Worm (Caenorhabditis elegans) whole organism, late embryonic: ENCODE results near the gene sym-4.

Experiments
- C08G9.2 ChIP-seq: sonication (generic microtip); optimal IDR thresholded peaks from 2 replicates; lab custom pipeline; 2016; ENCODE audit warnings: mild to moderate bottlenecking, missing genetic modification characterization, moderate library complexity, missing compliant biosample characterization
- C38D4.7 ChIP-seq: fragments of 200-800 bp; sonication (Bioruptor generic); optimal IDR thresholded peaks from 2 replicates; lab custom pipeline; 2018; ENCODE audit warnings: mild to moderate bottlenecking, missing genetic modification characterization, moderate library complexity, missing compliant biosample characterization
- K02D7.2 ChIP-seq: sonication (generic microtip); optimal IDR thresholded peaks from 2 replicates; lab custom pipeline; 2017; ENCODE audit warnings: mild to moderate bottlenecking, missing genetic modification characterization, missing compliant biosample characterization
- K09A11.1 ChIP-seq: sonication (generic microtip); optimal IDR thresholded peaks from 2 replicates; lab custom pipeline; 2017; ENCODE audit warnings: antibody characterized with exemption, mild to moderate bottlenecking, missing genetic modification characterization, missing compliant biosample characterization; ENCODE audit not compliant: insufficient read depth
- T23F11.4 ChIP-seq: fragments of 200-800 bp; sonication (Bioruptor generic); optimal IDR thresholded peaks from 2 replicates; lab custom pipeline; 2018; ENCODE audit warnings: mild to moderate bottlenecking, missing genetic modification characterization, missing compliant biosample characterization
- ahr-1 ChIP-seq: sonication (generic microtip); optimal IDR thresholded peaks from 2 replicates; lab custom pipeline; 2016; ENCODE audit warnings: missing genetic modification characterization, missing compliant biosample characterization
- ama-1 ChIP-seq: fragments of 150-350 bp; optimal IDR thresholded peaks from 2 replicates; lab custom pipeline; 2014
- ceh-18 ChIP-seq: sonication (generic microtip); optimal IDR thresholded peaks from 2 replicates; lab custom pipeline; 2016; ENCODE audit warnings: missing genetic modification characterization, missing compliant biosample characterization
- ceh-19 ChIP-seq: fragments of 200-800 bp; sonication (Bioruptor generic); optimal IDR thresholded peaks from 2 replicates; lab custom pipeline; 2018; ENCODE audit warnings: mild to moderate bottlenecking, missing genetic modification characterization, missing compliant biosample characterization
- ceh-22 ChIP-seq: sonication (generic microtip); optimal IDR thresholded peaks from 2 replicates; lab custom pipeline; 2017; ENCODE audit warnings: missing biosample characterization, missing genetic modification characterization
- ceh-24 ChIP-seq: sonication (generic microtip); optimal IDR thresholded peaks from 2 replicates; lab custom pipeline; 2016; ENCODE audit warnings: mild to moderate bottlenecking, missing genetic modification characterization, missing compliant biosample characterization
- ceh-30 ChIP-seq: fragments of 150-350 bp; optimal IDR thresholded peaks from 2 replicates; lab custom pipeline; 2014; ENCODE audit warnings: missing biosample characterization, missing genetic modification characterization
- ceh-31 ChIP-seq: sonication (generic microtip); optimal IDR thresholded peaks from 2 replicates; lab custom pipeline; 2016; ENCODE audit warnings: missing genetic modification characterization, missing compliant biosample characterization
- ceh-34 ChIP-seq: sonication (generic microtip); optimal IDR thresholded peaks from 2 replicates; lab custom pipeline; 2016; ENCODE audit warnings: mild to moderate bottlenecking, missing genetic modification characterization, missing compliant biosample characterization
- ceh-45 ChIP-seq: fragments of 200-800 bp; sonication (Bioruptor generic); IDR thresholded peaks from 2 replicates; pipeline ENCODE4 v1.3.6; 2022; ENCODE audit warnings: missing genetic modification reagents, missing genetic modification characterization, missing compliant biosample characterization
- ceh-48 ChIP-seq: sonication (generic microtip); optimal IDR thresholded peaks from 2 replicates; lab custom pipeline; 2016; ENCODE audit warnings: missing genetic modification characterization, inconsistent platforms, missing compliant biosample characterization
- ceh-6 ChIP-seq: fragments of 200-800 bp; sonication (Bioruptor generic); optimal IDR thresholded peaks from 2 replicates; lab custom pipeline; 2018; ENCODE audit warnings: mild to moderate bottlenecking, missing genetic modification characterization, missing compliant biosample characterization
- ceh-9 ChIP-seq: sonication (generic microtip); optimal IDR thresholded peaks from 2 replicates; lab custom pipeline; 2016; ENCODE audit warnings: mild to moderate bottlenecking, missing genetic modification characterization, inconsistent platforms, missing compliant biosample characterization
- che-1 ChIP-seq: sonication (generic microtip); optimal IDR thresholded peaks from 2 replicates; lab custom pipeline; 2016; ENCODE audit warnings: mild to moderate bottlenecking, missing genetic modification characterization, missing compliant biosample characterization
- dmd-4 ChIP-seq: sonication (generic microtip); optimal IDR thresholded peaks from 2 replicates; lab custom pipeline; 2016; ENCODE audit warnings: borderline replicate concordance, missing genetic modification characterization, missing compliant biosample characterization
- dve-1 ChIP-seq: sonication (generic microtip); optimal IDR thresholded peaks from 2 replicates; lab custom pipeline; 2017; ENCODE audit warnings: antibody characterized with exemption, mild to moderate bottlenecking, missing genetic modification characterization, missing compliant biosample characterization
- elt-4 ChIP-seq: sonication (generic microtip); optimal IDR thresholded peaks from 2 replicates; lab custom pipeline; 2016; ENCODE audit warnings: missing genetic modification characterization, missing compliant biosample characterization
- ets-4 ChIP-seq: sonication (generic microtip); optimal IDR thresholded peaks from 2 replicates; lab custom pipeline; 2016; ENCODE audit warnings: missing genetic modification characterization, missing compliant biosample characterization
- eyg-1 ChIP-seq: sonication (generic microtip); optimal IDR thresholded peaks from 2 replicates; lab custom pipeline; 2016; ENCODE audit warnings: missing genotype, missing genetic modification characterization, missing compliant biosample characterization
- gmeb-2 ChIP-seq: sonication (generic microtip); optimal IDR thresholded peaks from 2 replicates; lab custom pipeline; 2016; ENCODE audit warnings: missing genetic modification characterization, inconsistent platforms, missing compliant biosample characterization
- hlh-13 ChIP-seq: fragments of 200-800 bp; sonication (Bioruptor generic); optimal IDR thresholded peaks from 2 replicates; lab custom pipeline; 2018; ENCODE audit warnings: mild to moderate bottlenecking, missing genetic modification characterization, missing compliant biosample characterization
- hlh-15 ChIP-seq: sonication (generic microtip); optimal IDR thresholded peaks from 2 replicates; lab custom pipeline; 2016; ENCODE audit warnings: missing genetic modification characterization, missing compliant biosample characterization
- hlh-30 ChIP-seq: sonication (generic microtip); optimal IDR thresholded peaks from 2 replicates; lab custom pipeline; 2017; ENCODE audit warnings: antibody characterized with exemption, missing genetic modification characterization, missing compliant biosample characterization; ENCODE audit not compliant: insufficient read depth
- hlh-6 ChIP-seq: sonication (generic microtip); optimal IDR thresholded peaks from 2 replicates; lab custom pipeline; 2016; ENCODE audit warnings: missing genotype, missing genetic modification characterization, missing compliant biosample characterization
- hlh-8 ChIP-seq: sonication (generic microtip); optimal IDR thresholded peaks from 2 replicates; lab custom pipeline; 2016; ENCODE audit warnings: missing genotype, missing genetic modification characterization, missing compliant biosample characterization
- lim-6 ChIP-seq: sonication (generic microtip); optimal IDR thresholded peaks from 2 replicates; lab custom pipeline; 2016; ENCODE audit warnings: missing genetic modification characterization, missing compliant biosample characterization
- lin-11 ChIP-seq: fragments of 200-800 bp; sonication (Bioruptor generic); optimal IDR thresholded peaks from 2 replicates; lab custom pipeline; 2018; ENCODE audit warnings: mild to moderate bottlenecking, missing genetic modification characterization, missing compliant biosample characterization
- madf-2 ChIP-seq: sonication (generic microtip); optimal IDR thresholded peaks from 2 replicates; lab custom pipeline; 2017; ENCODE audit warnings: missing genetic modification characterization, missing compliant biosample characterization
- mec-3 ChIP-seq: sonication (generic microtip); optimal IDR thresholded peaks from 2 replicates; lab custom pipeline; 2016; ENCODE audit warnings: borderline replicate concordance, missing genetic modification characterization, missing compliant biosample characterization
- nfya-1 ChIP-seq: sonication (generic microtip); optimal IDR thresholded peaks from 2 replicates; lab custom pipeline; 2017; ENCODE audit warnings: missing genetic modification characterization, mild to moderate bottlenecking, missing compliant biosample characterization, antibody characterized with exemption, moderate library complexity
- nhr-11 ChIP-seq: fragments of 150-350 bp; optimal IDR thresholded peaks from 2 replicates; lab custom pipeline; 2014; ENCODE audit warnings: missing biosample characterization, missing genetic modification characterization
- npax-4 ChIP-seq: sonication (generic microtip); optimal IDR thresholded peaks from 2 replicates; lab custom pipeline; 2016; ENCODE audit warnings: missing genetic modification characterization, missing compliant biosample characterization
- odd-2 ChIP-seq: sonication (generic microtip); optimal IDR thresholded peaks from 2 replicates; lab custom pipeline; 2017; ENCODE audit warnings: antibody characterized with exemption, mild to moderate bottlenecking, missing genetic modification characterization, missing compliant biosample characterization
- pax-1 ChIP-seq: fragments of 150-350 bp; optimal IDR thresholded peaks from 2 replicates; lab custom pipeline; 2014; ENCODE audit warnings: missing biosample characterization, missing genetic modification characterization
- pha-4 ChIP-seq: fragments of 150-350 bp; optimal IDR thresholded peaks from 2 replicates; lab custom pipeline; 2018; ENCODE audit warnings: missing biosample characterization, missing genetic modification reagents, missing genetic modification characterization
- pros-1 ChIP-seq: fragments of 150-350 bp; optimal IDR thresholded peaks from 2 replicates; lab custom pipeline; 2014; ENCODE audit warnings: missing biosample characterization, missing genetic modification reagents, missing genetic modification characterization
- ref-2 ChIP-seq: sonication (generic microtip); optimal IDR thresholded peaks from 2 replicates; lab custom pipeline; 2016; ENCODE audit warnings: missing genetic modification characterization, missing compliant biosample characterization
- rnt-1 ChIP-seq: sonication (generic microtip); optimal IDR thresholded peaks from 2 replicates; lab custom pipeline; 2016; ENCODE audit warnings: missing genetic modification characterization, missing compliant biosample characterization
- sdc-2 ChIP-seq: sonication (generic microtip); optimal IDR thresholded peaks from 2 replicates; lab custom pipeline; 2016; ENCODE audit warnings: missing genotype, missing genetic modification characterization, missing compliant biosample characterization
- sox-2 ChIP-seq: fragments of 200-800 bp; sonication (Bioruptor generic); IDR thresholded peaks from 2 replicates; pipeline ENCODE4 v1.3.6; 2022; ENCODE audit warnings: missing genetic modification reagents, missing genetic modification characterization, missing compliant biosample characterization
- sox-4 ChIP-seq: sonication (generic microtip); optimal IDR thresholded peaks from 2 replicates; lab custom pipeline; 2017; ENCODE audit warnings: mild to moderate bottlenecking, missing genetic modification characterization, inconsistent platforms, missing compliant biosample characterization
- tbx-2 ChIP-seq: sonication (generic microtip); optimal IDR thresholded peaks from 2 replicates; lab custom pipeline; 2016; ENCODE audit warnings: missing genetic modification characterization, missing compliant biosample characterization
- ttx-3 ChIP-seq: sonication (generic microtip); optimal IDR thresholded peaks from 2 replicates; lab custom pipeline; 2016; ENCODE audit warnings: missing genetic modification reagents, missing genetic modification characterization, missing compliant biosample characterization
- unc-3 ChIP-seq, 2 experiments: fragments of 200-800 bp in 1 of 2; sonication (Bioruptor generic) in 1 of 2; sonication (generic microtip) in 1 of 2; conservative IDR thresholded peaks in 1 of 2; optimal IDR thresholded peaks in 1 of 2; 2 replicates each; pipeline versions ENCODE4 v1.3.6 to Lab custom; 2016 to 2022; ENCODE audit warnings: missing compliant biosample characterization in 2 of 2, missing genetic modification characterization in 2 of 2, missing genetic modification reagents in 1 of 2
- unc-42 ChIP-seq: sonication (generic microtip); optimal IDR thresholded peaks from 2 replicates; lab custom pipeline; 2016; ENCODE audit warnings: missing genotype, missing genetic modification characterization, missing compliant biosample characterization
- unc-86 ChIP-seq: sonication (generic microtip); optimal IDR thresholded peaks from 2 replicates; lab custom pipeline; 2016; ENCODE audit warnings: missing genetic modification characterization, missing compliant biosample characterization

sym-4 gene

DNA sequence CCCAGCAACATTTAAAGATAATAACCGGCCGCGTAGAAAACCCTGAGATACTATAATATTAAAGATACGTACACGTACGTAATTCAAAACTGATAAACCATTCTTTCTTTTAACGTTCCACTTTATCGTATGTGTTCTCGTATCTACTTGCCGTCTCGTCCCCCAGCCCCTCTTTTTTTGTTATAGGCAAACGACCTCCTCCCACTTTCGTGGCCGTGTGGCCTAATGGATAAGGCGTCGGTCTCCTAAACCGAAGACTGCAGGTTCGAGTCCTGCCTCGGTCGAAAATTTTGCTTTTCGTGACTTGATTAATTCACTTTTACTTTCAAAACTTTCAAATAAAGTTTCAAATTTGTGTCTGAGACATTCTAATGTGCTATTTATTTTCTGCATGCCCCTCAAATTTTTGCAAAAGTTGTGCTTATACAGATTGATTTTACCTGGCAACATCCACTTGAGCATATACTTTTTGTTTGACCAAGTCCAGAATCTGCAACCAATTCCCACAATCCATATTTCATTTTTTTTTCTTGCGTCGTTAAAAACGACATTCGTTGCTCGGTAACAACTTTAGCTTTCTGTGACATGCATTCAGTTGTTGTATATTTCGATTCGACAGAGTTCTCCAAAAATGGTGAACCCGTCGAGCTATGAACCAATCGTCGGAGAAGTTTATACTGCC is 53.8 kb downstream of the sym-4 start, which contains the start of gene F28H6.7:
Gene F28H6.7, plus strand, starts transcription at position 632 of the 682 bp plus-strand sequence.
- TF ChIP-seq eyg-1 (tag; lab: Kevin White, UChicago) (peak; percentile 85), nhr-11 (no peak), pax-1 (no peak), ceh-6 (GFP tag; lab: Kevin White, UChicago) (peak; percentile 90), unc-3 (GFP tag; conservative IDR thresholded peaks at IDR 0.05; lab: Robert Waterston, UW) (peak; percentile 92), unc-3 (tag; optimal IDR thresholded peaks at IDR 0.05; lab: Kevin White, UChicago) (peak; percentile 76), unc-86 (tag; lab: Kevin White, UChicago) (peak; percentile 84), ets-4 (tag; lab: Kevin White, UChicago) (peak; percentile 47), K02D7.2 (tag; lab: Kevin White, UChicago) (peak; percentile 76), hlh-8 (tag; lab: Kevin White, UChicago) (peak; percentile 41), ceh-24 (tag; lab: Kevin White, UChicago) (peak; percentile 45), ahr-1 (tag; lab: Kevin White, UChicago) (peak; percentile 74), ceh-48 (tag; lab: Kevin White, UChicago) (peak; percentile 82), ceh-34 (tag; lab: Kevin White, UChicago) (peak; percentile 85), hlh-30 (tag; lab: Kevin White, UChicago) (peak; percentile 19), ceh-22 (no peak), madf-2 (peak; percentile 75), ceh-19 (peak; percentile 92), dmd-4 (tag; lab: Kevin White, UChicago) (peak; percentile 39), sox-4 (tag; lab: Kevin White, UChicago) (peak; percentile 89), che-1 (tag; lab: Kevin White, UChicago) (peak; percentile 93), unc-42 (tag; lab: Kevin White, UChicago) (peak; percentile 20), dve-1 (tag; lab: Kevin White, UChicago) (peak; percentile 78), ttx-3 (tag; lab: Kevin White, UChicago) (peak; percentile 92), hlh-15 (tag; lab: Kevin White, UChicago) (peak; percentile 74), sox-2 (GFP tag; lab: Robert Waterston, UW) (peak; percentile 94), tbx-2 (tag; lab: Kevin White, UChicago) (peak; percentile 85), T23F11.4 (peak; percentile 85), ceh-9 (peak; percentile 84), sdc-2 (tag; lab: Kevin White, UChicago) (peak; percentile 89), rnt-1 (tag; lab: Kevin White, UChicago) (peak; percentile 85), ama-1 (lab: Kevin White, UChicago) (no peak), elt-4 (tag; lab: Kevin White, UChicago) (peak; percentile 53), mec-3 (no peak), K09A11.1 (tag; lab: Kevin White, UChicago) (peak; percentile 79), C08G9.2 (tag; lab: Kevin White, UChicago) (peak; percentile 78), ref-2 (peak; percentile 86), lin-11 (tag; lab: Kevin White, UChicago) (peak; percentile 91), hlh-13 (GFP tag; lab: Kevin White, UChicago) (peak; percentile 86), ceh-45 (GFP tag; lab: Robert Waterston, UW) (peak; percentile 95), odd-2 (tag; lab: Kevin White, UChicago) (peak; percentile 80), pros-1 (tag; lab: Kevin White, UChicago) (no peak), gmeb-2 (tag; lab: Kevin White, UChicago) (peak; percentile 87), ceh-30 (tag; lab: Kevin White, UChicago) (no peak), hlh-6 (tag; lab: Kevin White, UChicago) (peak; percentile 94), nfya-1 (peak; percentile 48), lim-6 (peak; percentile 78), C38D4.7 (GFP tag; lab: Kevin White, UChicago) (peak; percentile 90), ceh-18 (tag; lab: Kevin White, UChicago) (peak; percentile 68), pha-4 (tag; lab: Kevin White, UChicago) (no peak), ceh-31 (tag; lab: Kevin White, UChicago) (peak; percentile 46), npax-4 (peak; percentile 80)
